Worm (Caenorhabditis elegans) whole organism, young adult: Measurements from ENCODE around the gene nhr-254.

Source experiments
- B0336.3 ChIP-seq: fragments of 200-800 bp; sonication (Bioruptor generic); IDR thresholded peaks from 2 replicates; pipeline ENCODE4 v1.3.6; 2022; ENCODE audit warnings: missing genetic modification characterization, missing compliant biosample characterization
- F33H1.4 ChIP-seq: fragments of 200-800 bp; sonication (Bioruptor generic); IDR thresholded peaks from 2 replicates; pipeline ENCODE4 v1.3.6; 2022; ENCODE audit warnings: missing genetic modification reagents, missing genetic modification characterization, missing compliant biosample characterization
- F49E8.2 ChIP-seq: sonication (generic microtip); optimal IDR thresholded peaks from 3 replicates; lab custom pipeline; 2017; ENCODE audit warnings: missing genetic modification characterization, mild to moderate bottlenecking, missing compliant biosample characterization, antibody characterized with exemption, moderate library complexity; ENCODE audit not compliant: insufficient read depth
- F57A8.1 ChIP-seq: fragments of 200-800 bp; sonication (Bioruptor generic); optimal IDR thresholded peaks from 2 replicates; lab custom pipeline; 2018; ENCODE audit warnings: mild to moderate bottlenecking, missing genetic modification characterization, moderate library complexity, missing compliant biosample characterization
- K11D2.4 ChIP-seq: fragments of 200-800 bp; sonication (Bioruptor generic); IDR thresholded peaks from 2 replicates; pipeline ENCODE4 v1.3.6; 2022; ENCODE audit warnings: missing genetic modification reagents, missing genetic modification characterization, missing compliant biosample characterization
- K12H6.12 ChIP-seq: fragments of 200-800 bp; sonication (Bioruptor generic); optimal IDR thresholded peaks from 2 replicates; lab custom pipeline; 2018; ENCODE audit warnings: mild to moderate bottlenecking, missing genetic modification characterization, missing compliant biosample characterization
- T07F8.4 ChIP-seq: sonication (generic microtip); optimal IDR thresholded peaks from 2 replicates; lab custom pipeline; 2016; ENCODE audit warnings: mild to moderate bottlenecking, missing genetic modification characterization, moderate library complexity, missing compliant biosample characterization
- Y67H2A.10 ChIP-seq: fragments of 200-800 bp; sonication (Bioruptor generic); conservative IDR thresholded peaks from 2 replicates; pipeline ENCODE4 v1.3.6; 2022; ENCODE audit warnings: missing genetic modification reagents, missing genetic modification characterization, missing compliant biosample characterization
- ZK185.1 ChIP-seq: sonication (generic microtip); optimal IDR thresholded peaks from 2 replicates; lab custom pipeline; 2016; ENCODE audit warnings: mild to moderate bottlenecking, missing genetic modification characterization, missing compliant biosample characterization; ENCODE audit not compliant: poor library complexity, severe bottlenecking
- aptf-3 ChIP-seq: fragments of 200-800 bp; sonication (Bioruptor generic); IDR thresholded peaks from 2 replicates; pipeline ENCODE4 v1.3.6; 2022; ENCODE audit warnings: missing genetic modification characterization, missing compliant biosample characterization
- attf-5 ChIP-seq: fragments of 200-800 bp; sonication (Bioruptor generic); optimal IDR thresholded peaks from 2 replicates; lab custom pipeline; 2018; ENCODE audit warnings: mild to moderate bottlenecking, missing genetic modification characterization, missing compliant biosample characterization
- bed-1 ChIP-seq: fragments of 200-800 bp; sonication (Bioruptor generic); IDR thresholded peaks from 2 replicates; pipeline ENCODE4 v1.3.6; 2022; ENCODE audit warnings: missing genetic modification reagents, missing genetic modification characterization, missing compliant biosample characterization
- bed-2 ChIP-seq: fragments of 200-800 bp; sonication (Bioruptor generic); IDR thresholded peaks from 2 replicates; pipeline ENCODE4 v1.3.6; 2022; ENCODE audit warnings: missing genetic modification reagents, missing genetic modification characterization, missing compliant biosample characterization
- cebp-1 ChIP-seq, 2 experiments: fragments of 200-800 bp in 1 of 2; sonication (Bioruptor generic) in 1 of 2; sonication (generic microtip) in 1 of 2; IDR thresholded peaks in 1 of 2; optimal IDR thresholded peaks in 1 of 2; 2 replicates each; pipeline versions ENCODE4 v1.3.6 to Lab custom; 2017 to 2022; ENCODE audit warnings: missing compliant biosample characterization in 2 of 2, missing genetic modification characterization in 2 of 2, mild to moderate bottlenecking in 1 of 2, missing genetic modification reagents in 1 of 2, moderate library complexity in 1 of 2
- cebp-2 ChIP-seq: fragments of 200-800 bp; sonication (Bioruptor generic); IDR thresholded peaks from 2 replicates; pipeline ENCODE4 v1.3.6; 2022; ENCODE audit warnings: missing genetic modification characterization, missing compliant biosample characterization
- ceh-79 ChIP-seq: sonication (generic microtip); optimal IDR thresholded peaks from 2 replicates; lab custom pipeline; 2017; ENCODE audit warnings: mild to moderate bottlenecking, missing genetic modification characterization, missing compliant biosample characterization
- ceh-91 ChIP-seq: fragments of 200-800 bp; sonication (Bioruptor generic); IDR thresholded peaks from 2 replicates; pipeline ENCODE4 v1.3.6; 2022; ENCODE audit warnings: missing genetic modification reagents, missing genetic modification characterization, missing compliant biosample characterization
- dpff-1 ChIP-seq: sonication (generic microtip); optimal IDR thresholded peaks from 2 replicates; lab custom pipeline; 2017; ENCODE audit warnings: mild to moderate bottlenecking, missing genetic modification characterization, missing compliant biosample characterization
- egl-44 ChIP-seq: fragments of 200-800 bp; sonication (Bioruptor generic); IDR thresholded peaks from 2 replicates; pipeline ENCODE4 v1.3.6; 2022; ENCODE audit warnings: missing genetic modification reagents, missing genetic modification characterization, missing compliant biosample characterization
- egrh-3 ChIP-seq: fragments of 200-800 bp; sonication (Bioruptor generic); IDR thresholded peaks from 2 replicates; pipeline ENCODE4 v1.3.6; 2022; ENCODE audit warnings: missing genetic modification reagents, missing genetic modification characterization, missing compliant biosample characterization
- ekl-4 ChIP-seq: fragments of 200-800 bp; sonication (Bioruptor generic); IDR thresholded peaks from 2 replicates; pipeline ENCODE4 v1.3.6; 2022; ENCODE audit warnings: missing genetic modification reagents, missing genetic modification characterization, missing compliant biosample characterization
- hmg-1.2 ChIP-seq: fragments of 200-800 bp; sonication (Bioruptor generic); IDR thresholded peaks from 2 replicates; pipeline ENCODE4 v1.3.6; 2022; ENCODE audit warnings: missing genetic modification reagents, missing genetic modification characterization, missing compliant biosample characterization
- hmg-20 ChIP-seq: fragments of 200-800 bp; sonication (Bioruptor generic); IDR thresholded peaks from 2 replicates; pipeline ENCODE4 v1.3.6; 2022; ENCODE audit warnings: missing genetic modification reagents, missing genetic modification characterization, missing compliant biosample characterization
- lag-1 ChIP-seq: fragments of 200-800 bp; sonication (Bioruptor generic); IDR thresholded peaks from 2 replicates; pipeline ENCODE4 v1.3.6; 2022; ENCODE audit warnings: missing genetic modification reagents, missing genetic modification characterization, missing compliant biosample characterization
- lin-35 ChIP-seq, 3 experiments: fragments of 150-350 bp in 2 of 3; sonication (generic microtip) in 1 of 3; optimal IDR thresholded peaks; 2 replicates each; lab custom pipeline; 2014 to 2018; ENCODE audit warnings: missing biosample characterization in 3 of 3, missing genetic modification characterization in 3 of 3, missing genetic modification reagents in 3 of 3
- lsl-1 ChIP-seq: fragments of 200-800 bp; sonication (Bioruptor generic); optimal IDR thresholded peaks from 2 replicates; lab custom pipeline; 2018; ENCODE audit warnings: mild to moderate bottlenecking, missing genetic modification characterization, moderate library complexity, missing compliant biosample characterization
- lsy-27 ChIP-seq: sonication (generic microtip); optimal IDR thresholded peaks from 2 replicates; lab custom pipeline; 2017; ENCODE audit warnings: missing genetic modification characterization, mild to moderate bottlenecking, missing compliant biosample characterization, antibody characterized with exemption, missing genotype, borderline replicate concordance; ENCODE audit not compliant: insufficient read depth
- madf-6 ChIP-seq: fragments of 200-800 bp; sonication (Bioruptor generic); IDR thresholded peaks from 2 replicates; pipeline ENCODE4 v1.3.6; 2022; ENCODE audit warnings: missing genetic modification reagents, missing genetic modification characterization, missing compliant biosample characterization
- mcd-1 ChIP-seq: fragments of 200-800 bp; sonication (Bioruptor generic); IDR thresholded peaks from 2 replicates; pipeline ENCODE4 v1.3.6; 2022; ENCODE audit warnings: missing genetic modification reagents, missing genetic modification characterization, missing compliant biosample characterization
- mel-28 ChIP-seq: sonication (generic microtip); optimal IDR thresholded peaks from 2 replicates; lab custom pipeline; 2016; ENCODE audit warnings: borderline replicate concordance, mild to moderate bottlenecking, missing genetic modification characterization, missing compliant biosample characterization
- nfya-1 ChIP-seq: sonication (generic microtip); optimal IDR thresholded peaks from 2 replicates; lab custom pipeline; 2017; ENCODE audit warnings: antibody characterized with exemption, missing compliant biosample characterization, missing genetic modification characterization, borderline replicate concordance; ENCODE audit not compliant: insufficient read depth
- nfya-2 ChIP-seq: fragments of 200-800 bp; sonication (Bioruptor generic); IDR thresholded peaks from 2 replicates; pipeline ENCODE4 v1.3.6; 2022; ENCODE audit warnings: missing genetic modification reagents, missing genetic modification characterization, missing compliant biosample characterization
- pha-4 ChIP-seq: fragments of 150-350 bp; sonication (generic microtip); optimal IDR thresholded peaks from 2 replicates; lab custom pipeline; 2014; ENCODE audit warnings: missing biosample characterization, missing genetic modification reagents, missing genetic modification characterization
- rpc-1 ChIP-seq, 2 experiments: fragments of 150-350 bp in 1 of 2; sonication (generic microtip) in 1 of 2; optimal IDR thresholded peaks; 2 replicates each; lab custom pipeline; 2014 to 2018; ENCODE audit warnings: missing biosample characterization in 1 of 2, missing genetic modification characterization in 1 of 2, missing genetic modification reagents in 1 of 2, missing genotype in 1 of 2
- snpc-1.3 ChIP-seq: sonication (generic microtip); optimal IDR thresholded peaks from 2 replicates; lab custom pipeline; 2017; ENCODE audit warnings: missing genetic modification characterization, mild to moderate bottlenecking, missing compliant biosample characterization, antibody characterized with exemption, moderate library complexity, missing genotype, missing genetic modification reagents; ENCODE audit not compliant: insufficient read depth
- sptf-2 ChIP-seq: fragments of 200-800 bp; sonication (Bioruptor generic); optimal IDR thresholded peaks from 2 replicates; lab custom pipeline; 2018; ENCODE audit warnings: mild to moderate bottlenecking, missing genetic modification characterization, missing compliant biosample characterization
- tbp1 ChIP-seq: fragments of 200-800 bp; sonication (Bioruptor generic); optimal IDR thresholded peaks from 2 replicates; lab custom pipeline; 2018; ENCODE audit warnings: mild to moderate bottlenecking, missing genetic modification characterization, missing compliant biosample characterization
- zfh-2 ChIP-seq: fragments of 200-800 bp; sonication (Bioruptor generic); conservative IDR thresholded peaks from 2 replicates; pipeline ENCODE4 v1.3.6; 2022; ENCODE audit warnings: missing genetic modification reagents, missing genetic modification characterization, missing compliant biosample characterization
- zim-3 ChIP-seq: sonication (generic microtip); optimal IDR thresholded peaks from 2 replicates; lab custom pipeline; 2017; ENCODE audit warnings: mild to moderate bottlenecking, missing genetic modification characterization, moderate library complexity, missing compliant biosample characterization
- ztf-18 ChIP-seq: sonication (generic microtip); optimal IDR thresholded peaks from 2 replicates; lab custom pipeline; 2016; ENCODE audit warnings: missing genotype, mild to moderate bottlenecking, missing genetic modification characterization, missing compliant biosample characterization
- ztf-25 ChIP-seq: fragments of 200-800 bp; sonication (Bioruptor generic); IDR thresholded peaks from 2 replicates; pipeline ENCODE4 v1.3.6; 2022; ENCODE audit warnings: missing genetic modification reagents, missing genetic modification characterization, missing compliant biosample characterization
- ztf-26 ChIP-seq: sonication (generic microtip); optimal IDR thresholded peaks from 2 replicates; lab custom pipeline; 2017; ENCODE audit warnings: missing genetic modification characterization, missing compliant biosample characterization
- ztf-3 ChIP-seq: fragments of 200-800 bp; sonication (Bioruptor generic); optimal IDR thresholded peaks from 2 replicates; lab custom pipeline; 2018; ENCODE audit warnings: mild to moderate bottlenecking, missing genetic modification characterization, missing compliant biosample characterization

The nhr-254 gene

DNA sequence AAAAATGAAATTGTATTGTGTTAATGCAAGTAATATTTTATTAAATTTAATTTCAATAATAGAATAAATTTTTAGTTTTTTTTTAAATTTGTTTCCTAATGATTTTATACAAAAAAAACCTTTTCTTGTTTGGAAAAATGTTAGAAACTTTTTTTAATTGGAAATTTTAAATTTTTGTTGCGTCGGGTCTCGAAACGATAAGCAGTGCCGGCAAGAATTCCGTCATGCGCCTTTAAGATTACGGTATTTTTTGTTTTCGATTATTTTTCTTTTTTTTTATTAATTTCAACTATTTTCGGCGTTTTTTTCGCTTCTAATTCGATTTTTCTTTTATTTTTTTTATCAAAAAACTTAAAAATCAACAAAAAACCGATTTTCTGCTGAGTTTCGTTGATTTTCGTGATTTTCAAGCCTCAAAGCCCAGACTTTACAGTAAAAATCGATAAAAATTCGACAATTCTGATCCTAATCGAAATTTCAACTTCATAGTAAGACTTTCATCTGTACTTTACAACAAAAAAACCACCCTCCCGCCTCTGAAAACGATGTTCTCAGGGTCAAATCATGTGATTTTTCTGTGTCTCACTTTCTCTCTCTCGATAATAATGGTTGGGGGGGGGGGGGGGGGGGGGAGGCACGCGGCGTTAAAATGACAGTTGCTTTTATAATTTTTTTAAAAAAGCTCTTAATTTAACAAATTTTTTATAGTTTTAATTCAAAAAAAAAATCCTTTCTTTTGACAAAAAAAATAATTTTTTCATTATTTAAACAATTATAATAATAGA is 44.7 kb upstream of the nhr-254 start (continued):
- TF ChIP-seq attf-5 (GFP tag; lab: Kevin White, UChicago) = no peak
- peak; percentile 72 for TF ChIP-seq lsl-1 (GFP tag; lab: Kevin White, UChicago)
- TF ChIP-seq mel-28 (tag; lab: Kevin White, UChicago) = no peak
- TF ChIP-seq tbp1 (GFP tag; lab: Kevin White, UChicago) = peak; percentile 3
- no peak for TF ChIP-seq sptf-2
- no peak for TF ChIP-seq pha-4 (tag; lab: Kevin White, UChicago)
- peak; percentile 61; the same call in 1 of the 2 replicates for TF ChIP-seq madf-6
- TF ChIP-seq lsy-27 (tag; lab: Kevin White, UChicago) = no peak
- TF ChIP-seq mcd-1 (GFP tag; lab: Robert Waterston, UW) = peak; percentile 63; the same call in 1 of the 2 replicates
- TF ChIP-seq zfh-2 (GFP tag; lab: Robert Waterston, UW) = peak; percentile 34; the same call in 1 of the 2 replicates
- peak; percentile 86 for TF ChIP-seq egrh-3
- TF ChIP-seq ceh-79 (tag; lab: Kevin White, UChicago) = no peak
- TF ChIP-seq rpc-1 (optimal IDR thresholded peaks at IDR 0.05; lab: Kevin White, UChicago) = no peak
- no peak for TF ChIP-seq rpc-1 (tag; optimal IDR thresholded peaks at IDR 0.05; lab: Kevin White, UChicago)
- no peak for TF ChIP-seq hmg-20
- TF ChIP-seq bed-2 (GFP tag; lab: Robert Waterston, UW) = no peak
- no peak for TF ChIP-seq B0336.3 (GFP tag; lab: Robert Waterston, UW)
- TF ChIP-seq, all 124 proteins: peak for 11

DNA sequence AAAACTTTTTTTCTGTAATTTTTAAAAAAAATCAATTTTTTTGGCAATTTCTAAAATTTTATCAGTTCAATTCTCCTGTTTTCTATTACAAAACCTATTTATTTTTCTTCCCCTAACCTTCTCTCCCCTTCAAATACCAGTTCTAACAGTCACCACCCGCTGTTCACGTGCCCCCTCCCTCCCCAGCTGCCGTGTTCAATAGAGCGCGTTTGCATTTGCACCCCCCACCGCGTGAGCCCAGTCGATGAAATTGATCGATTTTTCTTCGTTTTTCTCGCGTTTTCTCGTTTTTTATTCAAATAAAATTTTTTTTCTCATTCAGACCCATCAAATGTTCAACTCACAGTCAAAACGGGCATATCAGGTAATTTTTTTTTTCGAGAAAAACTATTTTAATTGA is 43.4 kb upstream of the nhr-254 start, which contains the start of gene atg-9:
Gene atg-9 (plus strand): TSS at position 332 of the 400 bp plus-strand sequence.
- TF ChIP-seq nfya-1 (tag; lab: Kevin White, UChicago) (no peak), B0336.3 (GFP tag; lab: Robert Waterston, UW) (peak; percentile 37; the same call in 1 of the 2 replicates), ceh-91 (GFP tag; lab: Robert Waterston, UW) (no peak), aptf-3 (no peak), egl-44 (GFP tag; lab: Robert Waterston, UW) (0 out of 2 replicates have a peak, but pooled peaks have one; percentile 33), snpc-1.3 (tag; lab: Kevin White, UChicago) (no peak), ztf-26 (tag; lab: Kevin White, UChicago) (peak; percentile 73), F33H1.4 (GFP tag; lab: Robert Waterston, UW) (no peak), nfya-2 (GFP tag; lab: Robert Waterston, UW) (no peak), ztf-25 (GFP tag; lab: Robert Waterston, UW) (no peak), bed-1 (GFP tag; lab: Robert Waterston, UW) (no peak), F49E8.2 (tag; lab: Kevin White, UChicago) (no peak), ztf-18 (tag; lab: Kevin White, UChicago) (no peak), dpff-1 (no peak), K11D2.4 (GFP tag; lab: Robert Waterston, UW) (0 out of 2 replicates have a peak, but pooled peaks have one; percentile 15), hmg-20 (0 out of 2 replicates have a peak, but pooled peaks have one; percentile 22), cebp-2 (no peak), ekl-4 (GFP tag; lab: Robert Waterston, UW) (no peak), lin-35 (GFP tag; optimal IDR thresholded peaks at IDR 0.05; lab: Kevin White, UChicago) (peak in 1 of 3 experiments; percentile 68), lag-1 (GFP tag; lab: Robert Waterston, UW) (no peak), cebp-1 (GFP tag; IDR thresholded peaks at IDR 0.05; lab: Robert Waterston, UW) (no peak), cebp-1 (tag; optimal IDR thresholded peaks at IDR 0.05; lab: Kevin White, UChicago) (peak; percentile 83), hmg-1.2 (GFP tag; lab: Robert Waterston, UW) (peak; percentile 34; the same call in 1 of the 2 replicates), Y67H2A.10 (GFP tag; lab: Robert Waterston, UW) (no peak; the same call in 1 of the 2 replicates), ZK185.1 (tag; lab: Kevin White, UChicago) (no peak), K12H6.12 (tag; lab: Kevin White, UChicago) (peak; percentile 75), F57A8.1 (GFP tag; lab: Kevin White, UChicago) (no peak), ztf-3 (GFP tag; lab: Kevin White, UChicago) (no peak), zim-3 (tag; lab: Kevin White, UChicago) (no peak), T07F8.4 (tag; lab: Kevin White, UChicago) (no peak), mcd-1 (GFP tag; lab: Robert Waterston, UW) (peak; percentile 98)
